Worm (Caenorhabditis elegans) whole organism, L2 larva: ENCODE results near the gene efr-3.

ENCODE experiments used
- C34F6.9 ChIP-seq: fragments of 150-350 bp; optimal IDR thresholded peaks from 2 replicates; lab custom pipeline; 2014; ENCODE audit warnings: missing biosample characterization, missing genetic modification characterization
- R02D3.7 ChIP-seq: fragments of 150-350 bp; optimal IDR thresholded peaks from 2 replicates; lab custom pipeline; 2014; ENCODE audit warnings: missing biosample characterization, missing genetic modification characterization
- alr-1 ChIP-seq: fragments of 150-350 bp; optimal IDR thresholded peaks from 2 replicates; lab custom pipeline; 2014; ENCODE audit warnings: missing biosample characterization, missing genetic modification characterization
- blmp-1 ChIP-seq: sonication (generic microtip); optimal IDR thresholded peaks from 2 replicates; lab custom pipeline; 2017; ENCODE audit warnings: missing genetic modification characterization, mild to moderate bottlenecking, missing compliant biosample characterization, antibody characterized with exemption, moderate library complexity; ENCODE audit not compliant: insufficient read depth
- ceh-82 ChIP-seq: fragments of 150-350 bp; optimal IDR thresholded peaks from 2 replicates; lab custom pipeline; 2014; ENCODE audit warnings: missing biosample characterization, missing genetic modification characterization
- crh-2 ChIP-seq: sonication (generic microtip); optimal IDR thresholded peaks from 2 replicates; lab custom pipeline; 2017; ENCODE audit warnings: missing biosample characterization, missing genetic modification characterization
- dmd-4 ChIP-seq: sonication (generic microtip); optimal IDR thresholded peaks from 2 replicates; lab custom pipeline; 2017; ENCODE audit warnings: missing biosample characterization, missing genetic modification characterization
- egl-27 ChIP-seq: sonication (generic microtip); optimal IDR thresholded peaks from 3 replicates; lab custom pipeline; 2017; ENCODE audit warnings: missing biosample characterization, missing genetic modification reagents, missing genetic modification characterization
- elt-1 ChIP-seq: fragments of 150-350 bp; optimal IDR thresholded peaks from 2 replicates; lab custom pipeline; 2014; ENCODE audit warnings: missing biosample characterization, missing genetic modification characterization
- elt-3 ChIP-seq: sonication (generic microtip); optimal IDR thresholded peaks from 2 replicates; lab custom pipeline; 2017; ENCODE audit warnings: missing biosample characterization, missing genetic modification characterization
- fos-1 ChIP-seq: fragments of 150-350 bp; optimal IDR thresholded peaks from 2 replicates; lab custom pipeline; 2014; ENCODE audit warnings: missing biosample characterization, missing genetic modification characterization
- gmeb-1 ChIP-seq: fragments of 150-350 bp; optimal IDR thresholded peaks from 2 replicates; lab custom pipeline; 2014; ENCODE audit warnings: missing biosample characterization, missing genetic modification characterization
- lin-11 ChIP-seq: fragments of 150-350 bp; sonication (generic microtip); optimal IDR thresholded peaks from 2 replicates; lab custom pipeline; 2014; ENCODE audit warnings: missing biosample characterization, missing genetic modification characterization, inconsistent platforms, mixed read lengths
- lsy-2 ChIP-seq, 2 experiments: fragments of 150-350 bp in 1 of 2; sonication (generic microtip) in 1 of 2; optimal IDR thresholded peaks; 2 replicates each; lab custom pipeline; 2014 to 2017; ENCODE audit warnings: missing biosample characterization in 2 of 2, missing genetic modification characterization in 2 of 2
- mbf-1 ChIP-seq: sonication (generic microtip); optimal IDR thresholded peaks from 2 replicates; lab custom pipeline; 2017; ENCODE audit warnings: missing biosample characterization, missing genetic modification characterization
- mdl-1 ChIP-seq, 2 experiments: fragments of 150-350 bp in 1 of 2; sonication (generic microtip) in 1 of 2; optimal IDR thresholded peaks; 2 replicates each; lab custom pipeline; 2017; ENCODE audit warnings: missing biosample characterization in 2 of 2, missing genetic modification characterization in 2 of 2
- nhr-10 ChIP-seq: sonication (generic microtip); optimal IDR thresholded peaks from 2 replicates; lab custom pipeline; 2017; ENCODE audit warnings: missing biosample characterization, missing genetic modification characterization
- nhr-11 ChIP-seq: fragments of 150-350 bp; optimal IDR thresholded peaks from 2 replicates; lab custom pipeline; 2014; ENCODE audit warnings: missing biosample characterization, missing genetic modification characterization
- nhr-21 ChIP-seq: fragments of 150-350 bp; optimal IDR thresholded peaks from 2 replicates; lab custom pipeline; 2014; ENCODE audit warnings: missing biosample characterization, missing genetic modification characterization
- nhr-23 ChIP-seq: fragments of 150-350 bp; optimal IDR thresholded peaks from 2 replicates; lab custom pipeline; 2014; ENCODE audit warnings: missing biosample characterization, missing genetic modification reagents, missing genetic modification characterization
- nhr-237 ChIP-seq: fragments of 150-350 bp; optimal IDR thresholded peaks from 2 replicates; lab custom pipeline; 2014; ENCODE audit warnings: missing biosample characterization, missing genetic modification characterization
- nhr-6 ChIP-seq: fragments of 150-350 bp; optimal IDR thresholded peaks from 2 replicates; lab custom pipeline; 2014; ENCODE audit warnings: missing biosample characterization, missing genetic modification characterization
- nhr-77 ChIP-seq: fragments of 150-350 bp; optimal IDR thresholded peaks from 2 replicates; lab custom pipeline; 2014; ENCODE audit warnings: missing biosample characterization, missing genetic modification characterization
- peb-1 ChIP-seq: fragments of 150-350 bp; optimal IDR thresholded peaks from 2 replicates; lab custom pipeline; 2014; ENCODE audit warnings: missing biosample characterization, missing genetic modification characterization
- sem-4 ChIP-seq: fragments of 150-350 bp; optimal IDR thresholded peaks from 2 replicates; lab custom pipeline; 2014; ENCODE audit warnings: missing biosample characterization, missing genetic modification reagents, missing genetic modification characterization
- sma-3 ChIP-seq: sonication (generic microtip); optimal IDR thresholded peaks from 2 replicates; lab custom pipeline; 2016; ENCODE audit warnings: missing genetic modification reagents, missing genetic modification characterization, missing compliant biosample characterization
- sma-9 ChIP-seq, 2 experiments: fragments of 150-350 bp in 1 of 2; sonication (generic microtip) in 1 of 2; optimal IDR thresholded peaks; 2 replicates each; lab custom pipeline; 2014 to 2016; ENCODE audit warnings: missing genetic modification characterization in 2 of 2, mild to moderate bottlenecking in 1 of 2, missing biosample characterization in 1 of 2, missing compliant biosample characterization in 1 of 2, missing genetic modification reagents in 1 of 2, moderate library complexity in 1 of 2
- snpc-4 ChIP-seq: fragments of 150-350 bp; optimal IDR thresholded peaks from 2 replicates; lab custom pipeline; 2014; ENCODE audit warnings: missing biosample characterization, missing genetic modification characterization
- unc-55 ChIP-seq: fragments of 150-350 bp; sonication (generic microtip); optimal IDR thresholded peaks from 3 replicates; lab custom pipeline; 2014; ENCODE audit warnings: missing biosample characterization, missing genetic modification reagents, missing genetic modification characterization
- zag-1 ChIP-seq: fragments of 150-350 bp; optimal IDR thresholded peaks from 2 replicates; lab custom pipeline; 2014; ENCODE audit warnings: missing biosample characterization, missing genetic modification characterization
- ztf-4 ChIP-seq: fragments of 150-350 bp; optimal IDR thresholded peaks from 2 replicates; lab custom pipeline; 2014; ENCODE audit warnings: missing biosample characterization, missing genetic modification characterization

The efr-3 gene

DNA sequence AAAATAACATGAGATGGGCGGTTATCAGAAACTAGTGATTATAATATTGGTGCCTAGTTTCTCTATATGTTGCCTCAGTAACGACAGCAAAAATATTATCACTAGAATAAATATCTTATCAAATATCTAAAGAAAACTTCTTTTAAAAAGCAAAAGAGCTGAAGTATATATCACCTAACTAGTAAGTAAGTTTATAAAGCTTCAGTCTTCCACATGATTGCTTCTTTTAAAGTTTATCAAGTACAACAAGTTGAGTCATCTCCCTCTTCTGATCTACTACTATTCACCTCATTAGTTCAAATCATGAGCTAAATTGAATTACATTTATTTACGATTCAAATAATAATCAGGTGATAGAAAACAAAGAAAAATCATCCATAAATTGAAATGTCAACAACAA lies 32.9 kb downstream of the efr-3 start:
- TF ChIP-seq ceh-82 (tag; lab: Kevin White, UChicago) = no peak
- no peak for TF ChIP-seq lin-11 (tag; lab: Kevin White, UChicago)
- TF ChIP-seq nhr-23 (tag; lab: Kevin White, UChicago) = no peak
- TF ChIP-seq lsy-2 (tag; optimal IDR thresholded peaks at IDR 0.05; lab: Kevin White, UChicago) = peak in 1 of 2 experiments; percentile 14
- no peak for TF ChIP-seq egl-27 (tag; lab: Kevin White, UChicago)
- peak; percentile 58 for TF ChIP-seq ztf-4 (tag; lab: Kevin White, UChicago)
- TF ChIP-seq blmp-1 (tag; lab: Kevin White, UChicago) = no peak
- TF ChIP-seq snpc-4 (tag; lab: Kevin White, UChicago) = no peak
- no peak for TF ChIP-seq C34F6.9 (tag; lab: Kevin White, UChicago)
- no peak for TF ChIP-seq dmd-4
- TF ChIP-seq alr-1 = no peak

DNA sequence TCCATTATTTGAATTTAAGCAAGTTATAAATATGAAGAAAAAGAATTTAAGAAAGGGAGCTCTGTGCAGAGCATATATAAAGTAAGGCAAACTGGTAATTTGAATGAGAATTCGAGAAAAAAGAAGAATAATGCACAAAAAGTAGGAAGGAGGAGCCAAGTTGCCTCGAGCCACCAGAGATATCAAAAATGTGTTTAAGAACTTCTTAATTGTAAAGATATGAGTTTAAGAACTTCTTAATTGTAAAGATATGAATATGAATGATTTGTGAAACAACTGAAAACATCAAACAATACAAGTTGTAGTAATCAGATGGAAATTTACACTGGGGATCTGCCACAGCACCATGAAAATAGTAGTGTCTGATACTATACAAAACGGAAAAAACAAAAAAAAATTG lies 34.1 kb downstream of the efr-3 start, which contains the start of gene F13H8.6:
Gene F13H8.6 (minus strand): TSS at position 101 of the 400 bp plus-strand sequence.
- TF ChIP-seq nhr-10 (tag; lab: Kevin White, UChicago) (no peak), crh-2 (tag; lab: Kevin White, UChicago) (no peak), mdl-1 (tag; optimal IDR thresholded peaks at IDR 0.05; lab: Kevin White, UChicago) (no peak), nhr-21 (tag; lab: Kevin White, UChicago) (no peak), sem-4 (tag; lab: Kevin White, UChicago) (no peak), nhr-237 (tag; lab: Kevin White, UChicago) (no peak), lin-11 (tag; lab: Kevin White, UChicago) (no peak), ceh-82 (tag; lab: Kevin White, UChicago) (no peak), nhr-77 (no peak), elt-1 (tag; lab: Kevin White, UChicago) (no peak)

DNA sequence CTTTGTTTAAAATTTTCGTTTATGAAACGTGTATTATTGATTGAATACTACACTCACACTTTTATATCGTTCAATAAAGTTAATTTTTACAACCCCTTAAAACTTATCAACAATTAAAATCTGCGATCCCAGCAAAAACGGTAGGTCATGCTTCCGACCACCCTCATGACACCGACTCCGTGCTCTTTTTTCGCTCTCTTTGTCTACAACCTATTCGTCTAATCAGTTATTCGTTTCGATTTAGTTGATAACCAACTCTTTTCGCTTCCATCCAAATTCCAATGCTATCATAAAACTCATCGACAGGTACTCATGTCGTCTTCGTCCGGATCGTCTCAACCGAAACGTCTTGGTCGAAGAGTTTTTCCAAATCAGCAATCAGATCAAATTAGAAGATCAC lies 37.9 kb downstream of the efr-3 start, which contains the start of gene F13H8.1:
Gene F13H8.1 (plus strand): TSS at position 311 of the 400 bp plus-strand sequence.
- TF ChIP-seq sma-9 (GFP tag; optimal IDR thresholded peaks at IDR 0.05; lab: Kevin White, UChicago) (peak; percentile 19), sma-9 (tag; optimal IDR thresholded peaks at IDR 0.05; lab: Kevin White, UChicago) (no peak), fos-1 (tag; lab: Kevin White, UChicago) (peak; percentile 60), crh-2 (tag; lab: Kevin White, UChicago) (peak; percentile 51), egl-27 (tag; lab: Kevin White, UChicago) (no peak)

DNA sequence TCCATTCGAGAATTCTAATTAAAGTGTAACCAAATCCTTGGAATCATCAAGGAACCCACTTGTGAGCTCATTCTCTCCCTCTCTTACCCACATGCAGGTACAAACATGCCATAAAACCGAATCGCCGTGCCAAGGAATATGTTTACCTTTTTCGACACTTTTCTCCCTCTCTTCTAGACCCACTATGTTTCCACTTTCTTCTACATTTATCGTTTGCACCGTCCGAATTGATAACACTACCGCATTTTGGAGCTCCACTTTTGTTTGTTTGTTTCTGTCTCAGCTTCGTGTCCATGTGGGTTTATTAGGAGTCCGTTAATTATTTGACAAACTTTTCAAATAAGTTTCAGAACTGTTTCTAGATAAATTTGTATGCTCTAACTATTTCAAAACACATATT lies 39.1 kb downstream of the efr-3 start:
- TF ChIP-seq lin-11 (tag; lab: Kevin White, UChicago) = no peak
- TF ChIP-seq fos-1 (tag; lab: Kevin White, UChicago) = peak; percentile 32

DNA sequence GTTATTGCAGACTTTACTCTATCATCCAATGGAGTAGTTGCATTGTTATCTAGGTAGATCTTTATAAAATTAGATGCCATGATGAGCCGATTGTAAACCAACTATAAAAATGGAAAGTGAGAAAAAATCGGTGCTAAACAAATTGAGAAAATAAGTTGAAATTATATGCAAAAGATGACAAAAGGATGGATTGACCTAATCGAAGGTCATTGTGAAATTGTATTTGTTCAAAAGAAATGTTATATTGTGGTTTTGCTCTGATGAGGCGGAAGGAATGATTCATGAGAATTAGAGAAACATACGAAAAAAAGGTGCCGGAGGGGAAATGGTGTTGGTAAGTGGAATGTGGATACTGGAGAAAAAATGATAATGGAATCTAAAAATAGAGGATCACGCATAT lies 40.0 kb downstream of the efr-3 start, which contains the start of gene scly-1:
Gene scly-1 (minus strand): TSS at position 101 of the 400 bp plus-strand sequence.
- TF ChIP-seq sem-4 (tag; lab: Kevin White, UChicago) (no peak), peb-1 (tag; lab: Kevin White, UChicago) (no peak), C34F6.9 (tag; lab: Kevin White, UChicago) (no peak), nhr-237 (tag; lab: Kevin White, UChicago) (no peak), nhr-6 (tag; lab: Kevin White, UChicago) (no peak), sma-3 (no peak), nhr-77 (no peak), ztf-4 (tag; lab: Kevin White, UChicago) (no peak)

DNA sequence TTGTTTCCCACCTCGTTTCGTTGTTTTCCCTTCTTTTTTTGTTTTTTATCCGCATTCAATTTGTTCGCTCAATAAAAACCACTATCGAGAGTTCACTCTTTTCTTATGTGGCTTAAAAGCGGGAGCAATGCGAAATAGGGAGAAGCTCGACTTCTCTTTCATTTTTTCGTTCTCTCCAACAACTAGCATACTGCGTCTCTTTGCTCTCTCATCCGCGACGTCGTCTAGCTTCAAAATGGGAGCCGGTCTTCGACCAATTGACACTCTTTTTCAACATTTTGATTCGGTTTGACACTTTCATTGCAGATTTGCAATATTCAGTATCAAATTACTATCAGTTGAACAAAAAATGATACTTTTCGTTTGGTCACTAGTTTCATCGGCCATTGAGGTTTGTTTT lies 47.0 kb downstream of the efr-3 start, which contains the start of gene bpl-1:
Gene bpl-1 (plus strand): TSS at position 301 of the 400 bp plus-strand sequence.
- TF ChIP-seq R02D3.7 (tag; lab: Kevin White, UChicago) (no peak), elt-3 (tag; lab: Kevin White, UChicago) (no peak), nhr-11 (tag; lab: Kevin White, UChicago) (no peak), unc-55 (GFP tag; lab: Kevin White, UChicago) (peak; percentile 13), gmeb-1 (tag; lab: Kevin White, UChicago) (no peak), mbf-1 (tag; lab: Kevin White, UChicago) (no peak), zag-1 (no peak), C34F6.9 (tag; lab: Kevin White, UChicago) (peak; percentile 26)
